Worm (Caenorhabditis elegans): ENCODE data around the gene T07A5.7.

Gene T07A5.7

ce11 chrIII:10294837-10295236 is 16.1 kb downstream of the T07A5.7 start, which contains the start of gene vglu-2:
Gene vglu-2 (plus strand): TSS chrIII:10295137.
- no peak for TF ChIP-seq sox-2 (GFP tag; IDR thresholded peaks at IDR 0.05)
- TF ChIP-seq ceh-19 (GFP tag; optimal IDR thresholded peaks at IDR 0.05) = no peak
- no peak for TF ChIP-seq hlh-30 (tag; optimal IDR thresholded peaks at IDR 0.05; ENCODE audit: insufficient read depth)
- no peak for TF ChIP-seq lim-6 (tag; optimal IDR thresholded peaks at IDR 0.05)
- no peak for TF ChIP-seq pax-1 (tag; optimal IDR thresholded peaks at IDR 0.05)
- no peak for TF ChIP-seq Y22D7AL.16 (tag; optimal IDR thresholded peaks at IDR 0.05)
- no peak for TF ChIP-seq pat-9 (tag; optimal IDR thresholded peaks at IDR 0.05)
- TF ChIP-seq hlh-15 (tag; optimal IDR thresholded peaks at IDR 0.05) = no peak
- TF ChIP-seq hlh-6 (tag; optimal IDR thresholded peaks at IDR 0.05) = no peak
- no peak for TF ChIP-seq tbx-7 (tag; optimal IDR thresholded peaks at IDR 0.05)
- TF ChIP-seq fkh-6 (tag; optimal IDR thresholded peaks at IDR 0.05) = no peak
- no peak for TF ChIP-seq ceh-34 (tag; optimal IDR thresholded peaks at IDR 0.05)
- TF ChIP-seq syd-9 (tag; optimal IDR thresholded peaks at IDR 0.05) = no peak
- TF ChIP-seq nfya-1 (tag; optimal IDR thresholded peaks at IDR 0.05) = no peak

DNA sequence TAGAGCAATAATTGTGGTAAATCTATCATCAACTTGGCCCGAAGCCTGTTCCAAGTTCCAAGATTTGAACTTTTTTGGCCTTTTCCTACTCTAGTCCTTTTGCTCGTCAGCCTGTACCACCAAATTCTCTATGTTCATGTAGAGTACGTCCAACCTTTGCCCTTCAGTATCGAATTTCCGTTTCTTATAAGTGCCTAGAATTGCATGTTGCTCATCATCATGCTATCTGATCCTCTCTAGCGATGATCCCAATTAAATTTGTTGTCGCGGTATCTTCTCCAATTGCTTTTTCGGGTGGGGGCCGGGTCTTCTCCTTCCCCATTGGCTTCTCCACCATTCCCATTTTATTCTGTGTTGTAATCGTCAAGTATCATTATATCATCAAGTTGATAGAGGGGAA is 17.0 kb downstream of the T07A5.7 start:
- TF ChIP-seq tbx-2 (tag; optimal IDR thresholded peaks at IDR 0.05) (no peak), ceh-30 (tag; optimal IDR thresholded peaks at IDR 0.05) (no peak), syd-9 (tag; optimal IDR thresholded peaks at IDR 0.05) (no peak), dve-1 (tag; optimal IDR thresholded peaks at IDR 0.05) (no peak), madf-2 (tag; optimal IDR thresholded peaks at IDR 0.05) (no peak), hlh-30 (tag; optimal IDR thresholded peaks at IDR 0.05; ENCODE audit: insufficient read depth) (no peak), elt-4 (tag; optimal IDR thresholded peaks at IDR 0.05) (no peak), ceh-6 (GFP tag; optimal IDR thresholded peaks at IDR 0.05) (no peak), zip-5 (tag; optimal IDR thresholded peaks at IDR 0.05) (no peak), hlh-13 (GFP tag; optimal IDR thresholded peaks at IDR 0.05) (no peak), ceh-18 (tag; optimal IDR thresholded peaks at IDR 0.05) (no peak), unc-86 (tag; optimal IDR thresholded peaks at IDR 0.05) (no peak), ceh-22 (tag; optimal IDR thresholded peaks at IDR 0.05) (no peak), ceh-14 (tag; optimal IDR thresholded peaks at IDR 0.05) (no peak), ceh-2 (tag; optimal IDR thresholded peaks at IDR 0.05) (no peak), ahr-1 (tag; optimal IDR thresholded peaks at IDR 0.05) (no peak), elt-2 (tag; optimal IDR thresholded peaks at IDR 0.05) (no peak), ets-4 (tag; optimal IDR thresholded peaks at IDR 0.05) (no peak), unc-3 (GFP tag; conservative IDR thresholded peaks at IDR 0.05) (no peak), unc-3 (tag; optimal IDR thresholded peaks at IDR 0.05) (no peak), rnt-1 (tag; optimal IDR thresholded peaks at IDR 0.05) (no peak)

- TF ChIP-seq dve-1 (tag; optimal IDR thresholded peaks at IDR 0.05) = no peak
- TF ChIP-seq elt-2 (tag; optimal IDR thresholded peaks at IDR 0.05) = no peak
- TF ChIP-seq fkh-10 (GFP tag; optimal IDR thresholded peaks at IDR 0.05) = no peak
- no peak for TF ChIP-seq rnt-1 (tag; optimal IDR thresholded peaks at IDR 0.05)
- no peak for TF ChIP-seq T23F11.4 (GFP tag; optimal IDR thresholded peaks at IDR 0.05)
- TF ChIP-seq unc-3 (GFP tag; conservative IDR thresholded peaks at IDR 0.05) = no peak
- no peak for TF ChIP-seq unc-3 (tag; optimal IDR thresholded peaks at IDR 0.05)
Measured at ce11 chrIII:10293362-10293761, 17.6 kb downstream of the T07A5.7 start.

- TF ChIP-seq ceh-48 (tag; optimal IDR thresholded peaks at IDR 0.05) (no peak), ceh-45 (GFP tag; IDR thresholded peaks at IDR 0.05) (no peak), pqm-1 (tag; optimal IDR thresholded peaks at IDR 0.05) (no peak), nhr-232 (tag; optimal IDR thresholded peaks at IDR 0.05) (no peak), ceh-14 (tag; optimal IDR thresholded peaks at IDR 0.05) (no peak), F13H6.1 (tag; optimal IDR thresholded peaks at IDR 0.05) (no peak), pax-1 (tag; optimal IDR thresholded peaks at IDR 0.05) (no peak), nfya-1 (tag; optimal IDR thresholded peaks at IDR 0.05) (no peak), Y22D7AL.16 (tag; optimal IDR thresholded peaks at IDR 0.05) (no peak), unc-3 (GFP tag; conservative IDR thresholded peaks at IDR 0.05) (no peak), unc-3 (tag; optimal IDR thresholded peaks at IDR 0.05) (no peak), ceh-24 (tag; optimal IDR thresholded peaks at IDR 0.05) (no peak), madf-2 (tag; optimal IDR thresholded peaks at IDR 0.05) (no peak), elt-2 (tag; optimal IDR thresholded peaks at IDR 0.05) (no peak), sdc-2 (tag; optimal IDR thresholded peaks at IDR 0.05) (no peak), sox-4 (tag; optimal IDR thresholded peaks at IDR 0.05) (no peak)
Measured at ce11 chrIII:10290541-10290940, 20.4 kb downstream of the T07A5.7 start.
